Worm (Caenorhabditis elegans) whole organism, late embryonic: ENCODE measurements around the gene rpl-22.

Experiments used
- F13H6.1 ChIP-seq: sonication (generic microtip); optimal IDR thresholded peaks from 2 replicates; lab custom pipeline; 2016; ENCODE audit warnings: missing genetic modification characterization, missing compliant biosample characterization
- K09A11.1 ChIP-seq: sonication (generic microtip); optimal IDR thresholded peaks from 2 replicates; lab custom pipeline; 2017; ENCODE audit warnings: antibody characterized with exemption, mild to moderate bottlenecking, missing genetic modification characterization, missing compliant biosample characterization; ENCODE audit not compliant: insufficient read depth
- elt-2 ChIP-seq: sonication (generic microtip); optimal IDR thresholded peaks from 2 replicates; lab custom pipeline; 2016; ENCODE audit warnings: missing genetic modification reagents, missing genetic modification characterization, missing compliant biosample characterization
- hlh-15 ChIP-seq: sonication (generic microtip); optimal IDR thresholded peaks from 2 replicates; lab custom pipeline; 2016; ENCODE audit warnings: missing genetic modification characterization, missing compliant biosample characterization
- pha-4 ChIP-seq: fragments of 150-350 bp; optimal IDR thresholded peaks from 2 replicates; lab custom pipeline; 2018; ENCODE audit warnings: missing biosample characterization, missing genetic modification reagents, missing genetic modification characterization

DNA sequence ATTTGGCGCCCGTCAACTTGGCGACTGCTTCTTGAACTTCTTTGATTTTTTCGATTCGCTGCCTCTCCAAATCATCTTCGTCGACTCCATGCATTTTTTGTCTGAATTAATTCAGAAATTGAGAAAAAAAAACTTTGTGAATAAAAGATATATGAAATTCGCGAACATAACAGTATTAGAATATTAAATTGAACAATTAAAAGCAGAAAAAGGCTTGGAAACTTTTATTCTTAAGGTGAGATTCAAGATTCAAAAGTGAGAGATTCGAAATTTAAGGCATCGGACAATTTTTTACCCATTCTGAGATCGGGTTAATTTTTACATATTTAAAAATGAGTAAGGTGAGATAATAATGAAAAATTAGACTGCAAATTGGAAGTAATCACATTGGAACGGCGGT is 21.5 kb upstream of the rpl-22 start, which contains the start of gene F33G12.3:
- TF ChIP-seq F13H6.1 (tag; lab: Kevin White, UChicago) (no peak), hlh-15 (tag; lab: Kevin White, UChicago) (no peak), pha-4 (no peak), elt-2 (tag; lab: Kevin White, UChicago) (no peak), K09A11.1 (tag; lab: Kevin White, UChicago) (no peak)
